Fruit fly (Drosophila melanogaster): ENCODE data around the gene CG16984.

DNA sequence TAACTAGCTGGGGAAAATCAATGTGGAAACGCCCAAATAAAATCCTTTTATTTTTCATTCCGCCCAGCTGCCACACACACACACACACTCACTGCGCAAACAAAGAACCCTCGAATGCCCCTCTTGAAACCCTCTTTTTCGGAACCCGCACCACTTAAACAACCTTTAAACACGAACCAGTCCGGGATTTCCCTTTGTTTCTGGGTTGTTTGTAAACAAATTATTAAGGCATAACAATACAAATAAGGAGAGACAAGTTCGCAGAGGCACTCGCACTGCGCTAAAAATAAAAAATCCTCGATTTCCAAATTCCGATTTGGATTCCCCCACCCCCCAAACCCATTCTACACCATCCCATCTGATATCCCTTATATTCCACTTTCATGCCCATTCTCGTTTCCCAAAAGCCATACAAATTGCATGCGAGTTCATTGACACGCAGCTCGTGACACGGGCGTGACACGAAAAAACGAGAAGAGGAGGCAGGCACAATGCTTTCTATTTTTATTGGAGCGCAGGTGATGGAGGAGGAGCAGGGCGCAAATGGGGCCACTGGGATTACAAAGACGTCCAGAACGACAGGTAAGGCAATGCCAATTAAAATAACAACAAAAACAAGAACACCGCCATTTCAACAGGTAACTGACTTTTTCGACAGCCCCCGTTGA, 15.9 kb upstream of the CG16984 start:
- no peak for TF ChIP-seq CrebA (GFP tag; optimal IDR thresholded peaks at IDR 0.05; ENCODE audit: borderline replicate concordance)
- TF ChIP-seq OdsH (GFP tag; optimal IDR thresholded peaks at IDR 0.05) = no peak
- TF ChIP-seq Myc (optimal IDR thresholded peaks at IDR 0.05) = no peak
- no peak for TF ChIP-seq Dfd (GFP tag; optimal IDR thresholded peaks at IDR 0.05)
- no peak for TF ChIP-seq CG9705 (GFP tag; optimal IDR thresholded peaks at IDR 0.05)
- no peak for TF ChIP-seq psq (GFP tag; optimal IDR thresholded peaks at IDR 0.05)
- TF ChIP-seq sage (GFP tag; optimal IDR thresholded peaks at IDR 0.05) = no peak
- TF ChIP-seq fru (GFP tag; optimal IDR thresholded peaks at IDR 0.05) = no peak
- TF ChIP-seq Mio (GFP tag; optimal IDR thresholded peaks at IDR 0.05) = no peak
- TF ChIP-seq pan (optimal IDR thresholded peaks at IDR 0.05) = no peak
- TF ChIP-seq GATAd (GFP tag; optimal IDR thresholded peaks at IDR 0.05) = no peak
- TF ChIP-seq Jra (GFP tag; optimal IDR thresholded peaks at IDR 0.05) = no peak

Measured in whole organism, wandering third instar larva.